Worm (Caenorhabditis elegans) whole organism, mixed stage, embryonic: ENCODE data around the gene Y39A3B.1.

ENCODE experiments used
- cnd-1 ChIP-seq: fragments of 200-800 bp; sonication (Bioruptor generic); optimal IDR thresholded peaks from 2 replicates; lab custom pipeline; 2018; ENCODE audit warnings: mild to moderate bottlenecking, missing genetic modification characterization, missing compliant biosample characterization
- elt-1 ChIP-seq: sonication (generic microtip); optimal IDR thresholded peaks from 2 replicates; lab custom pipeline; 2017; ENCODE audit warnings: missing genetic modification characterization, mild to moderate bottlenecking, missing compliant biosample characterization, antibody characterized with exemption, moderate library complexity, borderline replicate concordance; ENCODE audit not compliant: insufficient read depth
- lin-13 ChIP-seq: fragments of 150-350 bp; optimal IDR thresholded peaks from 2 replicates; lab custom pipeline; 2014; ENCODE audit warnings: missing biosample characterization, missing genetic modification characterization
- nhr-12 ChIP-seq: fragments of 150-350 bp; optimal IDR thresholded peaks from 2 replicates; lab custom pipeline; 2014; ENCODE audit warnings: missing biosample characterization, missing genetic modification characterization
- nhr-237 ChIP-seq: fragments of 150-350 bp; optimal IDR thresholded peaks from 2 replicates; lab custom pipeline; 2014; ENCODE audit warnings: missing biosample characterization, missing genetic modification characterization
- nhr-76 ChIP-seq: sonication (generic microtip); optimal IDR thresholded peaks from 2 replicates; lab custom pipeline; 2017; ENCODE audit warnings: missing biosample characterization, missing genetic modification characterization
- pha-4 ChIP-seq: fragments of 150-350 bp; optimal IDR thresholded peaks from 2 replicates; lab custom pipeline; 2018; ENCODE audit warnings: missing biosample characterization, missing genetic modification reagents, missing genetic modification characterization
- snpc-4 ChIP-seq: fragments of 150-350 bp; optimal IDR thresholded peaks from 2 replicates; lab custom pipeline; 2014; ENCODE audit warnings: missing biosample characterization, missing genetic modification characterization
- unc-39 ChIP-seq: fragments of 150-350 bp; optimal IDR thresholded peaks from 2 replicates; lab custom pipeline; 2014; ENCODE audit warnings: missing biosample characterization, missing genetic modification characterization
- unc-62 ChIP-seq: fragments of 150-350 bp; optimal IDR thresholded peaks from 2 replicates; lab custom pipeline; 2014; ENCODE audit warnings: missing biosample characterization, missing genetic modification reagents, missing genetic modification characterization
- ztf-11 ChIP-seq: fragments of 150-350 bp; optimal IDR thresholded peaks from 2 replicates; lab custom pipeline; 2014; ENCODE audit warnings: missing biosample characterization, missing genetic modification characterization

DNA sequence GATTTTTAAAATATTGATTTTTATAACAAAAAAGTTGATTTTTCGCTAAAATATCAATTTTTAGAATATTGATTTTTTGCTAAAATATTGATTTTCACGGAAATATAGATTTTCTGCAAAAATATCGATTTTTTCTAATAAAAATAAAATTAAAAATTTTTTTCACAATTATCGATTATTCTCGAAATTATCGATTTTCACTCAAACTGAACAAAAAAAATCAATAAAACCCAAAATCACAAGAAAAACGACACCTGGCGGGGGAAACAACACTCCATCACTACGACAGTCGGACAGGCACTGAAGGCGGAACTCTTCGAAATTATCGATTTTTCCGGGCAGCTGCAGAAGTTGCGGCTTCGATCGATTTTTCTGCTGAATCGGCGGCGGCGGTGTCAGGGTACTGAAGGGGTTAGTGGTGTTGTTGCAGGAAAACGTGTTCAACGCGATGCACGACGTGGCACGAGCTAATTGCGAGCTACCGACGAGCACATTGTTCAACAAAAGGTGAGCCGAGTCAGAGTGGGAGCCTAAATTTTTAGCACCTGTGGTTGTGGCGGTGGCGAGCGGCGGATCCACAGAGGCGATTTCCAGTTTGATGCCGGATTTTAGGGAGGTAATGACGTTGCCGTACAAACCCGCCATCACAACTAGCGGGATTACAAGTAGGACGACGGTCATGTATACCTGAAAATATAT lies 7.5 kb downstream of the Y39A3B.1 start:
- no peak for TF ChIP-seq elt-1 (tag; lab: Kevin White, UChicago)
- TF ChIP-seq snpc-4 (tag; lab: Kevin White, UChicago), result no peak
- no peak for TF ChIP-seq lin-13 (tag; lab: Kevin White, UChicago)
- TF ChIP-seq ztf-11 (tag; lab: Kevin White, UChicago), result no peak
- TF ChIP-seq unc-39 (tag; lab: Kevin White, UChicago), result no peak
- TF ChIP-seq pha-4 (tag; lab: Kevin White, UChicago), result no peak
- no peak for TF ChIP-seq nhr-237 (tag; lab: Kevin White, UChicago)
- no peak for TF ChIP-seq cnd-1
- no peak for TF ChIP-seq nhr-76 (tag; lab: Kevin White, UChicago)
- TF ChIP-seq unc-62, result no peak
- no peak for TF ChIP-seq nhr-12 (tag; lab: Kevin White, UChicago)
